Worm (Caenorhabditis elegans): ENCODE measurements around the gene picd-1.

Gene picd-1

ce11 chrV:138592-138991 lies 34.0 kb downstream of the picd-1 start, which contains the start of gene W03F9.9:
Gene W03F9.9 (plus strand): TSS chrV:138892.
- TF ChIP-seq sea-2 (GFP tag; IDR thresholded peaks at IDR 0.05) (no peak), let-526 (GFP tag; IDR thresholded peaks at IDR 0.05) (no peak), nfya-1 (tag; optimal IDR thresholded peaks at IDR 0.05; ENCODE audit: borderline replicate concordance, insufficient read depth) (no peak), F39B2.1 (GFP tag; IDR thresholded peaks at IDR 0.05) (no peak), C17E4.6 (GFP tag; IDR thresholded peaks at IDR 0.05) (no peak), mes-4 (tag; optimal IDR thresholded peaks at IDR 0.05) (no peak), C06A6.2 (GFP tag; conservative IDR thresholded peaks at IDR 0.05) (no peak), him-1 (tag; optimal IDR thresholded peaks at IDR 0.05) (no peak), F57A8.1 (GFP tag; optimal IDR thresholded peaks at IDR 0.05) (no peak)

- TF ChIP-seq ceh-91 (GFP tag; IDR thresholded peaks at IDR 0.05) = no peak
- no peak for TF ChIP-seq B0336.3 (GFP tag; IDR thresholded peaks at IDR 0.05)
- no peak for TF ChIP-seq him-1 (tag; optimal IDR thresholded peaks at IDR 0.05)
- no peak for TF ChIP-seq D2030.7 (GFP tag; IDR thresholded peaks at IDR 0.05)
- TF ChIP-seq ama-1 (optimal IDR thresholded peaks at IDR 0.05) = no peak
- no peak for TF ChIP-seq ama-1 (GFP tag; optimal IDR thresholded peaks at IDR 0.05)
- TF ChIP-seq K11D2.4 (GFP tag; IDR thresholded peaks at IDR 0.05) = no peak
- TF ChIP-seq ceh-58 (GFP tag; IDR thresholded peaks at IDR 0.05) = no peak
- no peak for TF ChIP-seq lag-1 (GFP tag; IDR thresholded peaks at IDR 0.05)
- no peak for TF ChIP-seq ztf-18 (tag; optimal IDR thresholded peaks at IDR 0.05)
- TF ChIP-seq lin-35 (GFP tag; optimal IDR thresholded peaks at IDR 0.05) = no peak
- no peak for TF ChIP-seq sea-2 (GFP tag; IDR thresholded peaks at IDR 0.05)
- no peak for TF ChIP-seq ets-4 (GFP tag; optimal IDR thresholded peaks at IDR 0.05)
- TF ChIP-seq nhr-27 (tag; optimal IDR thresholded peaks at IDR 0.05) = no peak
- TF ChIP-seq F37B4.10 (GFP tag; IDR thresholded peaks at IDR 0.05) = no peak
- no peak for TF ChIP-seq lin-40 (tag; optimal IDR thresholded peaks at IDR 0.05)
- no peak for TF ChIP-seq dpl-1 (GFP tag; optimal IDR thresholded peaks at IDR 0.05)
- TF ChIP-seq aptf-2 (GFP tag; conservative IDR thresholded peaks at IDR 0.05) = no peak
- no peak for TF ChIP-seq T26A5.8 (tag; optimal IDR thresholded peaks at IDR 0.05)
- no peak for TF ChIP-seq hsf-1 (GFP tag; IDR thresholded peaks at IDR 0.05)
Observed at ce11 chrV:141257-141656, 36.6 kb downstream of the picd-1 start, which contains the start of gene W03F9.11. Gene W03F9.11 (minus strand): TSS chrV:141357.

ce11 chrV:144794-145193 lies 40.2 kb downstream of the picd-1 start, which contains the start of gene srh-82:
Gene srh-82 (plus strand): TSS chrV:145094.
- TF ChIP-seq nhr-120 (GFP tag; IDR thresholded peaks at IDR 0.05) (no peak), ceh-91 (GFP tag; IDR thresholded peaks at IDR 0.05) (no peak), madf-3 (GFP tag; IDR thresholded peaks at IDR 0.05) (no peak), somi-1 (GFP tag; optimal IDR thresholded peaks at IDR 0.05) (no peak), snpc-1.1 (tag; optimal IDR thresholded peaks at IDR 0.05; ENCODE audit: insufficient read depth) (no peak), rec-8 (tag; optimal IDR thresholded peaks at IDR 0.05) (no peak), unc-62 (GFP tag; optimal IDR thresholded peaks at IDR 0.05) (no peak), ztf-28 (GFP tag; IDR thresholded peaks at IDR 0.05) (no peak), sea-2 (GFP tag; IDR thresholded peaks at IDR 0.05) (no peak), nfyb-1 (GFP tag; IDR thresholded peaks at IDR 0.05) (no peak), athp-1 (tag; optimal IDR thresholded peaks at IDR 0.05) (no peak), mcd-1 (GFP tag; IDR thresholded peaks at IDR 0.05) (no peak), ets-4 (GFP tag; optimal IDR thresholded peaks at IDR 0.05) (no peak), ztf-18 (tag; optimal IDR thresholded peaks at IDR 0.05) (no peak), gei-17 (GFP tag; optimal IDR thresholded peaks at IDR 0.05) (no peak), nhr-27 (tag; optimal IDR thresholded peaks at IDR 0.05) (no peak), mxl-1 (tag; optimal IDR thresholded peaks at IDR 0.05) (no peak), madf-6 (GFP tag; IDR thresholded peaks at IDR 0.05) (no peak), tbx-9 (tag; optimal IDR thresholded peaks at IDR 0.05; ENCODE audit: borderline replicate concordance) (no peak)
